Fruit fly (Drosophila melanogaster): ENCODE measurements around the gene CG13737.

The CG13737 gene

DNA sequence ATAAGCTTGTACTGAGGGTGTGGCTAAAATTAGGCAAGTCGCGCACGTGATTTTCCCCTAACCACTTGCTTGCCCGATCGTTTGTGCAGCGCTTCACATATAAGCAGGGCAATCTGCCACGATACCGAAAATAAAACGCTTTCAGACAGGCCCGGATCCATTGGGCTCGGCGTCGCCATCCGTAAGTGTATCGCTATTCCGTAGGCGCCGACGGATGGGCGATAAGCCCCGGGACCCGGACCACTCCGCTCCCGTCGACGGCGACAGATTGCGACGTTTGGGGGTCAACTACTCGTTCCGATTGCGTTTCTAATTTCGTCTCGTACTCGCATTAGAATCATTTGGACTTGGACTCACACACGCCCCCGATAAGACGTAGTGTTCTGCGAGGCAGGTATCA is 16.4 kb upstream of the CG13737 start (continued):
- TF ChIP-seq CG17359 (tag; optimal IDR thresholded peaks at IDR 0.05), result peak; percentile 71
- peak; percentile 86 for TF ChIP-seq Sox102F (GFP tag; optimal IDR thresholded peaks at IDR 0.05)
- peak; percentile 96 for TF ChIP-seq CG2120 (GFP tag; optimal IDR thresholded peaks at IDR 0.05)
- TF ChIP-seq CG15011 (GFP tag; optimal IDR thresholded peaks at IDR 0.05), result no peak
- no peak for TF ChIP-seq CG3281 (GFP tag; optimal IDR thresholded peaks at IDR 0.05)
- peak; percentile 59 for TF ChIP-seq CG2875 (GFP tag; optimal IDR thresholded peaks at IDR 0.05)
- TF ChIP-seq CG17328 (GFP tag; IDR thresholded peaks at IDR 0.05), result peak; percentile 87
- peak; percentile 41 for TF ChIP-seq CG7987 (GFP tag; optimal IDR thresholded peaks at IDR 0.05)
- TF ChIP-seq CG10147 (GFP tag; optimal IDR thresholded peaks at IDR 0.05), result no peak
- TF ChIP-seq ttk (GFP tag; IDR thresholded peaks at IDR 0.05), result peak; percentile 95; the same call in 1 of the 2 replicates
- no peak for TF ChIP-seq CG1792 (GFP tag; optimal IDR thresholded peaks at IDR 0.05)
- peak; percentile 60 for TF ChIP-seq CrebB (tag; optimal IDR thresholded peaks at IDR 0.05)
- peak; percentile 89 for TF ChIP-seq Hsf (GFP tag; optimal IDR thresholded peaks at IDR 0.05)
- TF ChIP-seq CG34376 (GFP tag; optimal IDR thresholded peaks at IDR 0.05), result peak; percentile 59
- TF ChIP-seq CG4617 (GFP tag; optimal IDR thresholded peaks at IDR 0.05; ENCODE audit: borderline replicate concordance), result peak; percentile 69
- no peak for TF ChIP-seq Max (GFP tag; optimal IDR thresholded peaks at IDR 0.05)
- peak; percentile 97 for TF ChIP-seq Antp (GFP tag; optimal IDR thresholded peaks at IDR 0.05)
- TF ChIP-seq CG14050 (GFP tag; IDR thresholded peaks at IDR 0.05), result peak; percentile 85
- no peak for TF ChIP-seq pzg (GFP tag; optimal IDR thresholded peaks at IDR 0.05)
- TF ChIP-seq al (GFP tag; IDR thresholded peaks at IDR 0.05), result peak; percentile 57; the same call in 1 of the 2 replicates
- TF ChIP-seq bcd (GFP tag; optimal IDR thresholded peaks at IDR 0.05), result peak; percentile 69
- peak; percentile 94 for TF ChIP-seq CG14441 (GFP tag; IDR thresholded peaks at IDR 0.05)
- peak; percentile 90 for TF ChIP-seq vvl (GFP tag; IDR thresholded peaks at IDR 0.05)
- peak; percentile 81 for TF ChIP-seq tgo (GFP tag; IDR thresholded peaks at IDR 0.05)
- no peak for TF ChIP-seq br (optimal IDR thresholded peaks at IDR 0.05)
- no peak for TF ChIP-seq Neu2 (GFP tag; optimal IDR thresholded peaks at IDR 0.05; ENCODE audit: borderline replicate concordance)
- TF ChIP-seq Jarid2 (GFP tag; optimal IDR thresholded peaks at IDR 0.05), result no peak
- TF ChIP-seq bbx (GFP tag; IDR thresholded peaks at IDR 0.05; ENCODE audit: partially characterized antibody), result peak; percentile 76
- TF ChIP-seq CG8924 (tag; optimal IDR thresholded peaks at IDR 0.05), result peak; percentile 23
- TF ChIP-seq CG14965 (GFP tag; optimal IDR thresholded peaks at IDR 0.05; ENCODE audit: borderline replicate concordance), result no peak
- TF ChIP-seq CG17186 (GFP tag; optimal IDR thresholded peaks at IDR 0.05), result no peak
- TF ChIP-seq Pdp1 (GFP tag; optimal IDR thresholded peaks at IDR 0.05), result peak; percentile 91 to 94
- TF ChIP-seq CG6854 (GFP tag; optimal IDR thresholded peaks at IDR 0.05), result peak; percentile 52
- TF ChIP-seq h (optimal IDR thresholded peaks at IDR 0.05), result no peak
- peak; percentile 84 for TF ChIP-seq CG7372 (GFP tag; IDR thresholded peaks at IDR 0.05)
- TF ChIP-seq Dbx (GFP tag; IDR thresholded peaks at IDR 0.05), result no peak
- peak; percentile 92 for TF ChIP-seq CG4730 (GFP tag; IDR thresholded peaks at IDR 0.05)
- TF ChIP-seq CG2116 (GFP tag; optimal IDR thresholded peaks at IDR 0.05), result no peak
- no peak for TF ChIP-seq sqz (GFP tag; optimal IDR thresholded peaks at IDR 0.05)
- TF ChIP-seq maf-S (GFP tag; optimal IDR thresholded peaks at IDR 0.05), result peak; percentile 83
- TF ChIP-seq CG6689 (GFP tag; IDR thresholded peaks at IDR 0.05), result peak; percentile 76
- TF ChIP-seq Atf6 (GFP tag; IDR thresholded peaks at IDR 0.05), result peak; percentile 91
- TF ChIP-seq Dip3 (GFP tag; optimal IDR thresholded peaks at IDR 0.05), result peak; percentile 72
- peak; percentile 91 for TF ChIP-seq peb (GFP tag; IDR thresholded peaks at IDR 0.05)
- TF ChIP-seq dpn (GFP tag; optimal IDR thresholded peaks at IDR 0.05), result peak; percentile 91 to 96
- TF ChIP-seq lmd (GFP tag; IDR thresholded peaks at IDR 0.05), result peak; percentile 96
- no peak for TF ChIP-seq CG4404 (GFP tag; IDR thresholded peaks at IDR 0.05)
- TF ChIP-seq HHEX (GFP tag; optimal IDR thresholded peaks at IDR 0.05), result peak; percentile 69
- no peak; the same call in 1 of the 2 replicates for TF ChIP-seq CG32772 (GFP tag; IDR thresholded peaks at IDR 0.05)
- no peak for TF ChIP-seq CG6272 (GFP tag; IDR thresholded peaks at IDR 0.05)
- peak; percentile 16 for TF ChIP-seq Nf-YB (GFP tag; optimal IDR thresholded peaks at IDR 0.05)
- no peak for TF ChIP-seq Six4 (GFP tag; optimal IDR thresholded peaks at IDR 0.05)
